Fruit fly (Drosophila melanogaster): ENCODE results near the gene CG32281.

DNA sequence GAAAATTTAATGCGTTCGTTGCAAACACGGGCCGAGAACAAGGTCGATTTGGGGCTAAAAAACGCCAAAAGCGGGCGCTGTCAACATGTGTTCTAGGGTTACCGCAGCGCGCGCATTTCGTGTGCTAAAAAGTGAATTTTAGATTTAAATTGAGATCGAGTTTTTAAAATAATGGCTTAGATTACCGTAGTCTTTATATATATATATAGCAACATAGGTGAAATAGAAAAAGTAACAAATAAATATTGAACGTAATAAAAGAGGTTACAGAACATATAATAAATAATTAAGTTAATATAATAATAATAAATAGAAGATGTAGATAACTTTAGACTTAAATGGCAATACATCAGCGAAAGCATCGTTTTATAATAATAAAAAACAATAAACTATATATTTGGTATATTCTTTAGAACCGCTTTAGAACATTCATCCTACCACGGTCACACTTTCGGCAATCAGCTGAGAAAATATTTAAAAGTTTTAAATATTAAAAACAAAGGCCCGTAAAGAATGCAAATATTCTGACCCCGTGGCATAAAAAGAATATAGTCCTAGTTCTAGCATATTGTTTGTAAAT, 25.7 kb upstream of the CG32281 start, which contains the start of the genes CG11537 and Alg2:
- TF ChIP-seq pad (GFP tag; optimal IDR thresholded peaks at IDR 0.05), result no peak
- TF ChIP-seq CG7045 (GFP tag; optimal IDR thresholded peaks at IDR 0.05), result peak; percentile 21
- TF ChIP-seq tj (GFP tag; optimal IDR thresholded peaks at IDR 0.05), result peak; percentile 59
- peak; percentile 27 for TF ChIP-seq CG1620 (GFP tag; optimal IDR thresholded peaks at IDR 0.05)
- no peak for TF ChIP-seq Clk (GFP tag; optimal IDR thresholded peaks at IDR 0.05)
- TF ChIP-seq Crg-1 (GFP tag; optimal IDR thresholded peaks at IDR 0.05), result no peak
- TF ChIP-seq bab1 (GFP tag; optimal IDR thresholded peaks at IDR 0.05), result peak; percentile 55
- no peak for TF ChIP-seq toe (GFP tag; optimal IDR thresholded peaks at IDR 0.05)
- TF ChIP-seq CG7101 (tag; optimal IDR thresholded peaks at IDR 0.05), result peak; percentile 12
- no peak for TF ChIP-seq cnc (optimal IDR thresholded peaks at IDR 0.05)
- TF ChIP-seq CG33017 (tag; optimal IDR thresholded peaks at IDR 0.05), result no peak
- no peak for TF ChIP-seq Hr96 (GFP tag; optimal IDR thresholded peaks at IDR 0.05)

Measured in whole organism, adult.